Worm (Caenorhabditis elegans): Measurements from ENCODE around the gene abhd-3.1.
A peak's percentile ranks its signal among the peaks of the same experiment; 100 is the strongest.

The abhd-3.1 gene

DNA sequence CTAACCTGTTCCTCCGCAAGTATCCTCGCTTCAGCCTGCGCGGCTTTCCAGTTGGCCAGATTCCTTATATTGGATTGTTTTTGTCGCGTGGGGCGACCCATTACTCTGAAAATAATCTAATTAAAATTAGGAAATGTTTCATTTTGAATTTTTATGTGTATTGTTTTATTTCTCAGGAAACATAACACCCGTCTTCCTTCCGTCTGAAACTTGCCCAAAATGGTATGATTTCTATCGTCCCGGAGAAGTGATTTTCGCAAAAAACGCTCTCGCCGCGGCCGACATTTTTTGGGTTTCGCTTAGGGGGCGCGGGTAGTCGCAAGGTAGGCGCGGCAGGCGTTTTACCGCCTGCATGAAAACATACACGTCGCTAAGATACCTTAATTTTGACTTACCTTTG, 30.9 kb downstream of the abhd-3.1 start, which contains the start of gene clec-260:
Gene clec-260 (minus strand): TSS at position 101 of the 400 bp plus-strand sequence.
- TF ChIP-seq Y53G8AR.9 (GFP tag; conservative IDR thresholded peaks at IDR 0.05), result no peak
- no peak for TF ChIP-seq sea-2 (GFP tag; IDR thresholded peaks at IDR 0.05)
- no peak for TF ChIP-seq F49E8.2 (tag; optimal IDR thresholded peaks at IDR 0.05; ENCODE audit: insufficient read depth)
- TF ChIP-seq tlf-1 (GFP tag; optimal IDR thresholded peaks at IDR 0.05), result no peak
- no peak for TF ChIP-seq let-607 (tag; optimal IDR thresholded peaks at IDR 0.05)
- TF ChIP-seq F57C9.4 (tag; optimal IDR thresholded peaks at IDR 0.05), result no peak
- TF ChIP-seq nhr-90 (tag; optimal IDR thresholded peaks at IDR 0.05), result no peak
- no peak for TF ChIP-seq dox-1 (GFP tag; IDR thresholded peaks at IDR 0.05)
- TF ChIP-seq attf-3 (GFP tag; conservative IDR thresholded peaks at IDR 0.05), result no peak
- no peak for TF ChIP-seq rec-8 (tag; optimal IDR thresholded peaks at IDR 0.05)
- TF ChIP-seq rcor-1 (GFP tag; IDR thresholded peaks at IDR 0.05), result no peak
- no peak for TF ChIP-seq ceh-100 (GFP tag; IDR thresholded peaks at IDR 0.05)
- no peak for TF ChIP-seq tbx-9 (tag; optimal IDR thresholded peaks at IDR 0.05; ENCODE audit: borderline replicate concordance)
- no peak for TF ChIP-seq hmg-20 (GFP tag; IDR thresholded peaks at IDR 0.05)
- no peak for TF ChIP-seq lag-1 (GFP tag; IDR thresholded peaks at IDR 0.05)

DNA sequence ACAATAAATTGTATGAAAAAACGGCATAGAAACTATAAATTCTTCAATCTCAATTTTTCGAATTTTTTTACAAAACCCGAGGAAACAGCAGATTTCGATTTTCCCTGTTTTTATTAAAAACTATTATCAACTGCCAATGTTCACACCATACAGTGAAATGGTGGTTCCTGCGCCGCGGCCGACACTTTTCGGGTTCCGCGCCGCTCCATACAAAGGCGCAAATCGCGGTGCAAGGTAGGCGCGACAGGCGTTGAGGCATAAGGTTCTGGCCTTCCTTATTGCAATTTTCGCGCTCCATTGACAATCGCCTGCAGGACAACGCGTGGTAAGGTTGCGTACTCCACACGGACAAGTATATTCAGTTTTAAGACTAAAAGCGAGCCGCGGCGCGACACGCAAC, 31.5 kb downstream of the abhd-3.1 start:
- TF ChIP-seq F22D6.2 (tag; optimal IDR thresholded peaks at IDR 0.05), result no peak
- no peak for TF ChIP-seq rcor-1 (GFP tag; IDR thresholded peaks at IDR 0.05)
- TF ChIP-seq xnd-1 (tag; optimal IDR thresholded peaks at IDR 0.05), result no peak
- TF ChIP-seq lsy-27 (tag; optimal IDR thresholded peaks at IDR 0.05; ENCODE audit: borderline replicate concordance, insufficient read depth), result no peak
- no peak; the same call in 1 of the 2 replicates for TF ChIP-seq zfh-2 (GFP tag; conservative IDR thresholded peaks at IDR 0.05)
- TF ChIP-seq tbx-9 (tag; optimal IDR thresholded peaks at IDR 0.05; ENCODE audit: borderline replicate concordance), result no peak
- TF ChIP-seq snpc-4 (GFP tag; optimal IDR thresholded peaks at IDR 0.05), result no peak
- peak in 2 of 4 experiments; percentile 69 to 75 for TF ChIP-seq snpc-4 (tag; optimal IDR thresholded peaks at IDR 0.05)
- no peak for TF ChIP-seq unc-130 (GFP tag; optimal IDR thresholded peaks at IDR 0.05)
- TF ChIP-seq dox-1 (GFP tag; IDR thresholded peaks at IDR 0.05), result no peak
- TF ChIP-seq ceh-91 (GFP tag; IDR thresholded peaks at IDR 0.05), result no peak
- TF ChIP-seq nhr-90 (tag; optimal IDR thresholded peaks at IDR 0.05), result no peak
- TF ChIP-seq lin-54 (GFP tag; optimal IDR thresholded peaks at IDR 0.05), result no peak
- no peak for TF ChIP-seq ceh-79 (tag; optimal IDR thresholded peaks at IDR 0.05)
- TF ChIP-seq F57C9.4 (tag; optimal IDR thresholded peaks at IDR 0.05), result no peak
- TF ChIP-seq nhr-179 (tag; optimal IDR thresholded peaks at IDR 0.05), result no peak
- TF ChIP-seq mel-28 (tag; optimal IDR thresholded peaks at IDR 0.05; ENCODE audit: borderline replicate concordance), result no peak
- no peak for TF ChIP-seq aptf-2 (GFP tag; conservative IDR thresholded peaks at IDR 0.05)
- no peak for TF ChIP-seq D2030.7 (GFP tag; IDR thresholded peaks at IDR 0.05)
- no peak for TF ChIP-seq egl-18 (GFP tag; IDR thresholded peaks at IDR 0.05)
- TF ChIP-seq snpc-1.1 (tag; optimal IDR thresholded peaks at IDR 0.05; ENCODE audit: insufficient read depth), result peak; percentile 58
- TF ChIP-seq attf-5 (GFP tag; optimal IDR thresholded peaks at IDR 0.05), result no peak
- TF ChIP-seq bed-1 (GFP tag; IDR thresholded peaks at IDR 0.05), result 0 out of 2 replicates have a peak, but pooled peaks have one; percentile 52
- TF ChIP-seq ztf-18 (tag; optimal IDR thresholded peaks at IDR 0.05), result no peak
- TF ChIP-seq let-607 (tag; optimal IDR thresholded peaks at IDR 0.05), result no peak
- no peak for TF ChIP-seq egl-44 (GFP tag; IDR thresholded peaks at IDR 0.05)
- no peak for TF ChIP-seq gei-17 (GFP tag; optimal IDR thresholded peaks at IDR 0.05)

Data from whole organism, young adult.